Worm (Caenorhabditis elegans): ENCODE results near the gene col-121.

col-121 gene

ce11 chrIV:9442106-9442532 is 46.1 kb upstream of the col-121 start (continued):
- TF ChIP-seq mcd-1 (GFP tag; IDR thresholded peaks at IDR 0.05) = 0 out of 2 replicates have a peak, but pooled peaks have one; percentile 17
- no peak for TF ChIP-seq hrde-1 (tag; optimal IDR thresholded peaks at IDR 0.05; ENCODE audit: borderline replicate concordance)
- TF ChIP-seq unc-62 (GFP tag; optimal IDR thresholded peaks at IDR 0.05) = peak; percentile 11
- peak; percentile 39 for TF ChIP-seq attf-5 (GFP tag; optimal IDR thresholded peaks at IDR 0.05)
- no peak for TF ChIP-seq mes-4 (tag; optimal IDR thresholded peaks at IDR 0.05)
- peak; percentile 30 for TF ChIP-seq athp-1 (tag; optimal IDR thresholded peaks at IDR 0.05)
- no peak for TF ChIP-seq nhr-120 (GFP tag; IDR thresholded peaks at IDR 0.05)
- TF ChIP-seq F23B12.7 (tag; optimal IDR thresholded peaks at IDR 0.05; ENCODE audit: insufficient read depth) = no peak
- TF ChIP-seq Y67H2A.10 (GFP tag; conservative IDR thresholded peaks at IDR 0.05) = no peak
- TF ChIP-seq let-526 (GFP tag; IDR thresholded peaks at IDR 0.05) = no peak
- TF ChIP-seq mxl-1 (tag; optimal IDR thresholded peaks at IDR 0.05) = no peak
- no peak for TF ChIP-seq ztf-3 (GFP tag; optimal IDR thresholded peaks at IDR 0.05)
- no peak for TF ChIP-seq Y95B8A.8 (GFP tag; IDR thresholded peaks at IDR 0.05)
- no peak for TF ChIP-seq dpl-1 (GFP tag; optimal IDR thresholded peaks at IDR 0.05)
- no peak for TF ChIP-seq C17E4.6 (GFP tag; IDR thresholded peaks at IDR 0.05)
- peak; percentile 30 for TF ChIP-seq snpc-3.4 (tag; optimal IDR thresholded peaks at IDR 0.05)
- TF ChIP-seq let-607 (tag; optimal IDR thresholded peaks at IDR 0.05) = peak; percentile 64 to 86
- TF ChIP-seq him-1 (tag; optimal IDR thresholded peaks at IDR 0.05) = no peak
- no peak for TF ChIP-seq aptf-2 (GFP tag; conservative IDR thresholded peaks at IDR 0.05)
- peak; percentile 38; the same call in 1 of the 2 replicates for TF ChIP-seq C06A6.2 (GFP tag; conservative IDR thresholded peaks at IDR 0.05)
- no peak for TF ChIP-seq tbx-9 (tag; optimal IDR thresholded peaks at IDR 0.05; ENCODE audit: borderline replicate concordance)
- TF ChIP-seq gei-17 (GFP tag; optimal IDR thresholded peaks at IDR 0.05) = no peak
- no peak for TF ChIP-seq madf-6 (GFP tag; IDR thresholded peaks at IDR 0.05)
- TF ChIP-seq egl-18 (GFP tag; IDR thresholded peaks at IDR 0.05) = no peak
- no peak for TF ChIP-seq B0019.2 (GFP tag; conservative IDR thresholded peaks at IDR 0.05)
- no peak for TF ChIP-seq madf-8 (GFP tag; conservative IDR thresholded peaks at IDR 0.05)
- TF ChIP-seq Y53F4B.3 (GFP tag; IDR thresholded peaks at IDR 0.05) = no peak
- no peak for TF ChIP-seq lsy-27 (tag; optimal IDR thresholded peaks at IDR 0.05; ENCODE audit: borderline replicate concordance, insufficient read depth)
- no peak for TF ChIP-seq Y53G8AR.9 (GFP tag; conservative IDR thresholded peaks at IDR 0.05)
- peak; percentile 46 for TF ChIP-seq chd-7 (tag; optimal IDR thresholded peaks at IDR 0.05)
- peak; percentile 42 for TF ChIP-seq nhr-90 (tag; optimal IDR thresholded peaks at IDR 0.05)
- TF ChIP-seq repo-1 (tag; optimal IDR thresholded peaks at IDR 0.05) = peak; percentile 41
- no peak for TF ChIP-seq Y56A3A.18 (GFP tag; IDR thresholded peaks at IDR 0.05)
- peak; percentile 84 for TF ChIP-seq pha-4 (tag; optimal IDR thresholded peaks at IDR 0.05)
- TF ChIP-seq ztf-25 (GFP tag; IDR thresholded peaks at IDR 0.05) = no peak
- no peak for TF ChIP-seq rpc-1 (optimal IDR thresholded peaks at IDR 0.05)
- TF ChIP-seq rpc-1 (tag; optimal IDR thresholded peaks at IDR 0.05) = no peak
- TF ChIP-seq snpc-1.3 (tag; optimal IDR thresholded peaks at IDR 0.05; ENCODE audit: insufficient read depth) = no peak
- TF ChIP-seq dox-1 (GFP tag; IDR thresholded peaks at IDR 0.05) = peak; percentile 44; the same call in 1 of the 2 replicates
- TF ChIP-seq akir-1 (GFP tag; optimal IDR thresholded peaks at IDR 0.05) = no peak
- TF ChIP-seq efl-1 (GFP tag; optimal IDR thresholded peaks at IDR 0.05) = no peak
- TF ChIP-seq F33H1.4 (GFP tag; IDR thresholded peaks at IDR 0.05) = no peak
- no peak for TF ChIP-seq K12H6.12 (tag; optimal IDR thresholded peaks at IDR 0.05)
- TF ChIP-seq egrh-3 (GFP tag; IDR thresholded peaks at IDR 0.05) = no peak
- no peak for TF ChIP-seq attf-3 (GFP tag; conservative IDR thresholded peaks at IDR 0.05)
- TF ChIP-seq snpc-1.1 (tag; optimal IDR thresholded peaks at IDR 0.05; ENCODE audit: insufficient read depth) = no peak
- TF ChIP-seq hlh-12 (tag; optimal IDR thresholded peaks at IDR 0.05) = no peak
- TF ChIP-seq bed-1 (GFP tag; IDR thresholded peaks at IDR 0.05) = no peak
